Fruit fly (Drosophila melanogaster): Measurements from ENCODE around the gene CG42853.

Gene CG42853

DNA sequence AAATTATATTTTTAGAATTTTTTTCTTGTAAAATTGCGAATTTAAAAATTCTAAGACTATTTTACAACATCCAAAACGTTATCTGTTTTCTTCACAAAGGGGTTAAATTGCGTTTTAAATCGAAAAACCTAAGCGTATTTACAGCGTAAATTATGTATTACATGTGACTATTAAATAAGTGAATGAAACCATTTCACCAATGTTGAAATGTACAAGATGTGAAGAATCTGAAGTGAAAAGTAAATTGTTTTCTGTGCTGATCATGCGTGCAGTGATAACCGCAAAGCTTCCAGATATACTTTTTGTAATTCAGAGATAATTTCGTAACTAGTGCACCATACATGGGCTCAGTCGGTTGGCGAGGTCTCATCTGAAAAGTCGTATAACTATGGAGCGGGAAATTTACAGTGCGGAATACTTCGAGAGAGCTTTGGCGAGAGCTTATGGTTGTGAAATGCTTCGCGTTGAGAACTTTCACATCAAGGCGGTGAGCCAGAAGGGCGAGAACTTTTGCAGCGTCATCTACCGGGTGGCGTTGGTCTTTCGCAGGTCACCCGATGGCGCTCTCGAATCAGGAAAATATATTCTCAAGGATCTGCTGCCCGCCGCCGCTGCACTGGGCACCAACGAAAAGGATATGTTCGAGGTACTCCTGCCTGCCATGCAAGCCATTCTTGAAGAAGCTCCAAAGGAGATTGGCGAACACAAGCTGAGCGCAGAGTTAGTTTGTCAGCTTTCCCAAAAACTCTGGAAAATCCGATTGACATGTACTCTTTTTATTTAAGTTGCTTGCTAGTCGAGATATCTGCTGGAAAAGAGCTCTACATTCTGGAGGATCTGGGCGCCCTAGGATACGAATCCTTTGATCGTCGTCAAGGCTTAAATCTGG, 7.5 kb downstream of the CG42853 start (continued):
- TF ChIP-seq CG8765 (GFP tag; IDR thresholded peaks at IDR 0.05) (no peak), da (GFP tag; optimal IDR thresholded peaks at IDR 0.05) (no peak), CG3838 (GFP tag; optimal IDR thresholded peaks at IDR 0.05) (no peak), org-1 (GFP tag; optimal IDR thresholded peaks at IDR 0.05) (no peak), slp2 (GFP tag; optimal IDR thresholded peaks at IDR 0.05) (peak; percentile 10), cad (GFP tag; optimal IDR thresholded peaks at IDR 0.05) (no peak), Dip3 (GFP tag; optimal IDR thresholded peaks at IDR 0.05) (no peak), sqz (GFP tag; optimal IDR thresholded peaks at IDR 0.05) (peak; percentile 1), CG10321 (GFP tag; IDR thresholded peaks at IDR 0.05) (no peak), fru (optimal IDR thresholded peaks at IDR 0.05) (no peak), CG14667 (GFP tag; IDR thresholded peaks at IDR 0.05) (0 out of 2 replicates have a peak, but pooled peaks have one; percentile 6), Eip74EF (GFP tag; optimal IDR thresholded peaks at IDR 0.05) (peak in 1 of 2 experiments; percentile 66), Jarid2 (GFP tag; optimal IDR thresholded peaks at IDR 0.05) (peak; percentile 72), CG32767 (GFP tag; IDR thresholded peaks at IDR 0.05) (no peak), CG10979 (tag; optimal IDR thresholded peaks at IDR 0.05) (no peak), ftz-f1 (GFP tag; optimal IDR thresholded peaks at IDR 0.05) (peak; percentile 61), CG4360 (GFP tag; IDR thresholded peaks at IDR 0.05) (no peak), CG10366 (GFP tag; IDR thresholded peaks at IDR 0.05) (no peak; the same call in 1 of the 2 replicates), Mrtf (GFP tag; IDR thresholded peaks at IDR 0.05) (peak; percentile 7; the same call in 1 of the 3 replicates), CG10959 (GFP tag; IDR thresholded peaks at IDR 0.05) (0 out of 2 replicates have a peak, but pooled peaks have one; percentile 40), aop (GFP tag; IDR thresholded peaks at IDR 0.05) (no peak), CG16813 (GFP tag; IDR thresholded peaks at IDR 0.05; ENCODE audit: partially characterized antibody) (no peak), CG11695 (GFP tag; IDR thresholded peaks at IDR 0.05) (peak; percentile 40; the same call in 1 of the 3 replicates), Xrp1 (GFP tag; IDR thresholded peaks at IDR 0.05) (peak; percentile 34; the same call in 1 of the 2 replicates), CG9797 (GFP tag; optimal IDR thresholded peaks at IDR 0.05) (no peak), gcm2 (GFP tag; optimal IDR thresholded peaks at IDR 0.05) (no peak), CG2678 (tag; optimal IDR thresholded peaks at IDR 0.05) (peak; percentile 77), ac (GFP tag; optimal IDR thresholded peaks at IDR 0.05) (no peak), CG15269 (tag; optimal IDR thresholded peaks at IDR 0.05) (peak; percentile 73), Sox100B (GFP tag; optimal IDR thresholded peaks at IDR 0.05) (peak; percentile 56), tll (GFP tag; optimal IDR thresholded peaks at IDR 0.05) (no peak), Nf-YC (tag; optimal IDR thresholded peaks at IDR 0.05) (no peak), CG10267 (tag; optimal IDR thresholded peaks at IDR 0.05) (peak; percentile 19), D19A (tag; optimal IDR thresholded peaks at IDR 0.05) (peak; percentile 57), CG31224 (GFP tag; IDR thresholded peaks at IDR 0.05) (0 out of 2 replicates have a peak, but pooled peaks have one; percentile 15), pb (GFP tag; optimal IDR thresholded peaks at IDR 0.05) (peak; percentile 59), CG3163 (GFP tag; optimal IDR thresholded peaks at IDR 0.05) (no peak), z (GFP tag; IDR thresholded peaks at IDR 0.05) (no peak), CG4707 (GFP tag; optimal IDR thresholded peaks at IDR 0.05) (peak; percentile 35), lola (GFP tag; optimal IDR thresholded peaks at IDR 0.05) (peak in 1 of 3 experiments; percentile 10), hkb (optimal IDR thresholded peaks at IDR 0.05) (no peak), hkb (GFP tag; IDR thresholded peaks at IDR 0.05) (peak; percentile 53; the same call in 1 of the 2 replicates), CG1832 (GFP tag; optimal IDR thresholded peaks at IDR 0.05) (no peak), CG30020 (tag; optimal IDR thresholded peaks at IDR 0.05) (no peak), CG3281 (GFP tag; optimal IDR thresholded peaks at IDR 0.05) (peak; percentile 35), eyg (GFP tag; optimal IDR thresholded peaks at IDR 0.05) (peak; percentile 27), tio (GFP tag; optimal IDR thresholded peaks at IDR 0.05) (no peak), ato (GFP tag; IDR thresholded peaks at IDR 0.05; ENCODE audit: partially characterized antibody) (0 out of 2 replicates have a peak, but pooled peaks have one; percentile 33), Hey (tag; optimal IDR thresholded peaks at IDR 0.05) (no peak)

All from whole organism, embryonic.